Worm (Caenorhabditis elegans): Measurements from ENCODE around the gene hum-6.

hum-6 gene

DNA sequence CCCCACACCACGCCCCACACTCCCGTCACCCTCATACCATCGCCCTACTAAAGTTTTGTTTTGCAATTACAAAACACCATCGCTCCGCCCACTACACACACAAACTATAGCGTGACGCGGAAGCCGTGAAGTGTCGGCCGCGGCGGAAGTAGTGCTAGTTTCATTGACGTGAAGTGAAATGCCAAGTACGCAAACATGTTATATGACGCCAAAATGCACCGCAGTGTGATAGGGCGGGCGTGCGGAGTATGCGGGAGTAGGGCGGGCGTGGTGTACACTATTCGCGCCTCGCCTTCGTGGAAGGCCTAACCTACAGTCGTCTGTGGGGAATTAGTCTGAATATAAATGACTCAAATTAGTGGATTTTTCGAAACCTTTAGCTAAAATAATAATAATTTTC is 60.0 kb downstream of the hum-6 start:
- no peak for TF ChIP-seq F13H6.1 (tag; optimal IDR thresholded peaks at IDR 0.05)
- no peak for TF ChIP-seq nhr-11 (tag; optimal IDR thresholded peaks at IDR 0.05)
- no peak for TF ChIP-seq lin-11 (tag; optimal IDR thresholded peaks at IDR 0.05)

Measured in whole organism, L2 larva.